Fruit fly (Drosophila melanogaster) whole organism, wandering third instar larva: ENCODE data around the gene Rh6.

ENCODE experiments used
- Hr78 ChIP-seq: fragments of >200 bp; optimal IDR thresholded peaks from 2 replicates; lab custom pipeline; 2017; ENCODE audit warnings: missing biosample characterization, missing genetic modification characterization
- Mio ChIP-seq: sonication (Bioruptor generic); optimal IDR thresholded peaks from 2 replicates; lab custom pipeline; 2016; ENCODE audit warnings: missing biosample characterization, missing genetic modification characterization
- Myc ChIP-seq: fragments of >200 bp; optimal IDR thresholded peaks from 2 replicates; lab custom pipeline; 2017
- N ChIP-seq: fragments of >200 bp; optimal IDR thresholded peaks from 2 replicates; lab custom pipeline; 2018; ENCODE audit warnings: missing biosample characterization, missing external identifiers, missing genetic modification characterization
- fru ChIP-seq: fragments of 200-800 bp; sonication (Bioruptor generic); optimal IDR thresholded peaks from 3 replicates; lab custom pipeline; 2016; ENCODE audit warnings: missing biosample characterization, mild to moderate bottlenecking, missing genetic modification characterization
- lola ChIP-seq: fragments of >200 bp; optimal IDR thresholded peaks from 2 replicates; lab custom pipeline; 2017; ENCODE audit warnings: missing biosample characterization, missing genetic modification characterization
- psq ChIP-seq: fragments of 200-800 bp; sonication (Bioruptor generic); optimal IDR thresholded peaks from 3 replicates; lab custom pipeline; 2017; ENCODE audit warnings: missing biosample characterization, mild to moderate bottlenecking, missing genetic modification characterization, moderate library complexity
- rgr ChIP-seq: fragments of 200-800 bp; sonication (Bioruptor generic); optimal IDR thresholded peaks from 3 replicates; lab custom pipeline; 2016; ENCODE audit warnings: missing biosample characterization, mild to moderate bottlenecking, missing genetic modification characterization
- sv ChIP-seq: fragments of 200-800 bp; sonication (Bioruptor generic); optimal IDR thresholded peaks from 3 replicates; lab custom pipeline; 2016; ENCODE audit warnings: missing biosample characterization, missing genetic modification characterization
- tai ChIP-seq: sonication (Bioruptor generic); optimal IDR thresholded peaks from 2 replicates; lab custom pipeline; 2016; ENCODE audit warnings: missing biosample characterization, missing genetic modification characterization

- TF ChIP-seq Hr78 (GFP tag; lab: Kevin White, UChicago) (no peak), psq (GFP tag; lab: Kevin White, UChicago) (no peak), Myc (no peak), lola (GFP tag; lab: Kevin White, UChicago) (no peak), N (GFP tag; lab: Kevin White, UChicago) (no peak), sv (no peak), tai (GFP tag; lab: Kevin White, UChicago) (no peak), rgr (GFP tag; lab: Kevin White, UChicago) (no peak), Mio (GFP tag; lab: Kevin White, UChicago) (no peak), fru (no peak)
Measured at dm6 chr3R:15436799-15437198, 46.2 kb upstream of the Rh6 start.
